Worm (Caenorhabditis elegans): ENCODE results near the gene ocr-1.

The ocr-1 gene

DNA sequence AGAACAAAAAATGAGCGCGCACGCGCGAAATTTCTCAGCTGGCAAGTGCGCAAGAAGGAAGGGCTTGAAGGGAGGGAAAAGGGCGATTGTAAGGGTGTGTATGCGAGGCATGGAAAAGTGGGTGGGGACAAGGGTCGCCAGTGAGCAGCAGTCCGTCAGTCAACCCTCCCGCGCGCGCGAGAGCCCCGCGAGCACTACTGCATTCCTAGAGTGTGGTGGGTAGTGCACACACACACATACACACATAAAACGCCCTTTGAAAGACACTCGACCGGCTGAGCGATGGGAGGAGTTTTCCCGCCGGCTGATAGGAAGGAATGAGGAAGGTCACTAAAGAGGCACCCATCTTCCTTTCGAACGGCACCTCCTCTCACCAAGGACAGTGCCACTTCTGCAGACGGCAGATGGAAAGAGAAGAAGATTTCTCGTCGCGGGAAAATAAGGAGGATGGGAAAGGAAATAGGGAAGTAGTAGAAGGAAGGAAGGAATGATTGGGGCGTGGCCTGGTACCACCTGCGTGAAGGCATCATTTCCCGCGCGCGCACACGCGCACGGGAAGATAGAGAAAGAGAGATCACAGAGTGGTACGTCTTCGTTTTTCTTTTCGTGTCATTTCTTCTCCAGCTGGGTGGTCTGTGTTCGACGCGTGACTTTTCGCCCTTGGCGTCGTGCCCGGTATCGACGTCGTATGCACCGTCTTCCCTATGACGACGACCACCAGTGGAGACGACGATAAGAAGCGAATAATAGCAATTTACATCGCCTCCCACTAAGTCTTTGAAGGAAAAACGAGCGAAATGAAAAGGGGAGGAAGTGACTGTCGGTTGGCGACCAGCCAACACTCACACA, 47.1 kb upstream of the ocr-1 start (continued):
- TF ChIP-seq ceh-40 (GFP tag; IDR thresholded peaks at IDR 0.05): no peak
- no peak for TF ChIP-seq F52B5.7 (tag; optimal IDR thresholded peaks at IDR 0.05)
- TF ChIP-seq attf-6 (GFP tag; IDR thresholded peaks at IDR 0.05): no peak
- TF ChIP-seq cebp-2 (GFP tag; IDR thresholded peaks at IDR 0.05): no peak
- no peak for TF ChIP-seq sea-2 (GFP tag; IDR thresholded peaks at IDR 0.05)
- TF ChIP-seq cebp-1 (GFP tag; IDR thresholded peaks at IDR 0.05): no peak; the same call in 1 of the 2 replicates
- TF ChIP-seq cebp-1 (tag; optimal IDR thresholded peaks at IDR 0.05): peak; percentile 32
- TF ChIP-seq lin-54 (GFP tag; optimal IDR thresholded peaks at IDR 0.05): no peak
- no peak for TF ChIP-seq ccch-3 (GFP tag; optimal IDR thresholded peaks at IDR 0.05)
- no peak for TF ChIP-seq B0336.3 (GFP tag; IDR thresholded peaks at IDR 0.05)
- TF ChIP-seq F37B4.10 (GFP tag; IDR thresholded peaks at IDR 0.05): no peak
- TF ChIP-seq ztf-26 (tag; optimal IDR thresholded peaks at IDR 0.05): peak; percentile 47
- no peak for TF ChIP-seq Y53F4B.3 (GFP tag; IDR thresholded peaks at IDR 0.05)
- TF ChIP-seq F57C9.4 (tag; optimal IDR thresholded peaks at IDR 0.05): no peak
- peak; percentile 70; the same call in 1 of the 2 replicates for TF ChIP-seq egrh-3 (GFP tag; IDR thresholded peaks at IDR 0.05)
- no peak for TF ChIP-seq lin-40 (tag; optimal IDR thresholded peaks at IDR 0.05)
- no peak for TF ChIP-seq mes-4 (tag; optimal IDR thresholded peaks at IDR 0.05)
- no peak for TF ChIP-seq ztf-22 (GFP tag; optimal IDR thresholded peaks at IDR 0.05)
- TF ChIP-seq mel-28 (tag; optimal IDR thresholded peaks at IDR 0.05; ENCODE audit: borderline replicate concordance): no peak
- no peak for TF ChIP-seq zim-3 (tag; optimal IDR thresholded peaks at IDR 0.05)
- no peak for TF ChIP-seq tlf-1 (GFP tag; optimal IDR thresholded peaks at IDR 0.05)
- TF ChIP-seq nhr-179 (tag; optimal IDR thresholded peaks at IDR 0.05): no peak
- no peak for TF ChIP-seq F22D6.2 (tag; optimal IDR thresholded peaks at IDR 0.05)
- no peak for TF ChIP-seq F57A8.1 (GFP tag; optimal IDR thresholded peaks at IDR 0.05)
- TF ChIP-seq dox-1 (GFP tag; IDR thresholded peaks at IDR 0.05): peak; percentile 36; the same call in 1 of the 2 replicates
- TF ChIP-seq bed-1 (GFP tag; IDR thresholded peaks at IDR 0.05): no peak
- TF ChIP-seq ceh-79 (tag; optimal IDR thresholded peaks at IDR 0.05): no peak
- TF ChIP-seq T26A5.8 (tag; optimal IDR thresholded peaks at IDR 0.05): no peak
- TF ChIP-seq hsf-1 (GFP tag; IDR thresholded peaks at IDR 0.05): no peak
- no peak for TF ChIP-seq F23B12.7 (tag; optimal IDR thresholded peaks at IDR 0.05; ENCODE audit: insufficient read depth)
- no peak for TF ChIP-seq nfya-1 (tag; optimal IDR thresholded peaks at IDR 0.05; ENCODE audit: borderline replicate concordance, insufficient read depth)
- TF ChIP-seq pbrm-1 (GFP tag; IDR thresholded peaks at IDR 0.05): no peak
- no peak for TF ChIP-seq sptf-2 (GFP tag; optimal IDR thresholded peaks at IDR 0.05)
- 0 out of 2 replicates have a peak, but pooled peaks have one; percentile 12 for TF ChIP-seq hmg-1.2 (GFP tag; IDR thresholded peaks at IDR 0.05)
- no peak for TF ChIP-seq fkh-3 (tag; optimal IDR thresholded peaks at IDR 0.05)
- no peak for TF ChIP-seq T07F8.4 (tag; optimal IDR thresholded peaks at IDR 0.05)
- no peak for TF ChIP-seq snpc-4 (GFP tag; optimal IDR thresholded peaks at IDR 0.05)
- no peak for TF ChIP-seq snpc-4 (tag; optimal IDR thresholded peaks at IDR 0.05)
- no peak for TF ChIP-seq unc-62 (GFP tag; optimal IDR thresholded peaks at IDR 0.05)
- no peak for TF ChIP-seq F39B2.1 (GFP tag; IDR thresholded peaks at IDR 0.05)
- TF ChIP-seq snpc-3.4 (tag; optimal IDR thresholded peaks at IDR 0.05): no peak
- TF ChIP-seq ceh-27 (GFP tag; optimal IDR thresholded peaks at IDR 0.05): no peak
- TF ChIP-seq ztf-18 (tag; optimal IDR thresholded peaks at IDR 0.05): no peak

All from whole organism, young adult.